Fruit fly (Drosophila melanogaster) whole organism, prepupa: Measurements from ENCODE around the gene zfh1.

Source experiments
- Blimp-1 ChIP-seq: fragments of 200-800 bp; sonication (Bioruptor generic); optimal IDR thresholded peaks from 3 replicates; lab custom pipeline; 2017; ENCODE audit warnings: missing biosample characterization, missing genetic modification characterization, mild to moderate bottlenecking, moderate library complexity, missing genetic modification reagents
- CG10631 ChIP-seq: fragments of 200-800 bp; sonication (Bioruptor generic); optimal IDR thresholded peaks from 2 replicates; lab custom pipeline; 2016; ENCODE audit warnings: missing biosample characterization, missing genetic modification characterization
- CG10669 ChIP-seq: fragments of 200-800 bp; sonication (Bioruptor generic); optimal IDR thresholded peaks from 3 replicates; lab custom pipeline; 2018; ENCODE audit warnings: missing biosample characterization, mild to moderate bottlenecking, missing genetic modification characterization, moderate library complexity
- CG11294 ChIP-seq: fragments of 200-800 bp; sonication (Bioruptor generic); IDR thresholded peaks from 2 replicates; pipeline ENCODE4 v1.3.6; 2022; ENCODE audit warnings: missing biosample characterization, missing genetic modification characterization
- CG11762 ChIP-seq: fragments of 200-800 bp; sonication (Bioruptor generic); optimal IDR thresholded peaks from 3 replicates; lab custom pipeline; 2016; ENCODE audit warnings: missing biosample characterization, missing genetic modification characterization; ENCODE audit not compliant: insufficient read depth
- CG11902 ChIP-seq: fragments of 200-800 bp; sonication (Bioruptor generic); optimal IDR thresholded peaks from 3 replicates; lab custom pipeline; 2016; ENCODE audit warnings: missing biosample characterization, missing genetic modification characterization
- CG1621 ChIP-seq: fragments of 200-800 bp; sonication (Bioruptor generic); optimal IDR thresholded peaks from 3 replicates; lab custom pipeline; 2018; ENCODE audit warnings: missing biosample characterization, mild to moderate bottlenecking, missing genetic modification characterization
- CG16779 ChIP-seq: fragments of 200-800 bp; sonication (Bioruptor generic); optimal IDR thresholded peaks from 3 replicates; lab custom pipeline; 2017; ENCODE audit warnings: missing biosample characterization, mild to moderate bottlenecking, missing genetic modification characterization
- CG3032 ChIP-seq: fragments of 200-800 bp; optimal IDR thresholded peaks from 2 replicates; lab custom pipeline; 2019; ENCODE audit warnings: missing biosample characterization, mild to moderate bottlenecking, missing genetic modification characterization, moderate library complexity
- CG31627 ChIP-seq: fragments of 200-800 bp; sonication (Bioruptor generic); optimal IDR thresholded peaks from 3 replicates; lab custom pipeline; 2016; ENCODE audit warnings: missing biosample characterization, missing genetic modification characterization
- CG32006 ChIP-seq: fragments of 200-800 bp; sonication (Bioruptor generic); optimal IDR thresholded peaks from 3 replicates; lab custom pipeline; 2017; ENCODE audit warnings: missing biosample characterization, mild to moderate bottlenecking, missing genetic modification characterization
- CG34406 ChIP-seq: fragments of 200-800 bp; sonication (Bioruptor generic); optimal IDR thresholded peaks from 3 replicates; lab custom pipeline; 2016; ENCODE audit warnings: missing biosample characterization, missing genetic modification characterization
- CG3919 ChIP-seq: fragments of 200-800 bp; sonication (Bioruptor generic); optimal IDR thresholded peaks from 3 replicates; lab custom pipeline; 2016; ENCODE audit warnings: missing biosample characterization, missing genetic modification characterization
- CG4318 ChIP-seq: fragments of 200-800 bp; sonication (Bioruptor generic); optimal IDR thresholded peaks from 3 replicates; lab custom pipeline; 2017; ENCODE audit warnings: missing biosample characterization, mild to moderate bottlenecking, missing genetic modification characterization
- CG6163 ChIP-seq: fragments of 200-800 bp; sonication (Bioruptor generic); IDR thresholded peaks from 3 replicates; pipeline ENCODE4 v1.3.6; 2022; ENCODE audit warnings: missing biosample characterization, missing genetic modification characterization
- CG6276 ChIP-seq: fragments of 200-800 bp; sonication (Bioruptor generic); optimal IDR thresholded peaks from 2 replicates; lab custom pipeline; 2017; ENCODE audit warnings: missing biosample characterization, mild to moderate bottlenecking, missing genetic modification characterization
- CG6792 ChIP-seq: fragments of 200-800 bp; sonication (Bioruptor generic); optimal IDR thresholded peaks from 3 replicates; lab custom pipeline; 2016; ENCODE audit warnings: missing biosample characterization, missing genetic modification characterization
- CG6808 ChIP-seq: fragments of 200-800 bp; sonication (Bioruptor generic); optimal IDR thresholded peaks from 3 replicates; lab custom pipeline; 2017; ENCODE audit warnings: missing biosample characterization, missing genetic modification characterization, mild to moderate bottlenecking, moderate library complexity, missing genetic modification reagents
- CG6854 ChIP-seq: fragments of 200-800 bp; sonication (Bioruptor generic); optimal IDR thresholded peaks from 2 replicates; lab custom pipeline; 2017; ENCODE audit warnings: missing biosample characterization, mild to moderate bottlenecking, missing genetic modification characterization
- CG7368 ChIP-seq: fragments of 200-800 bp; sonication (Bioruptor generic); optimal IDR thresholded peaks from 3 replicates; lab custom pipeline; 2016; ENCODE audit warnings: missing biosample characterization, missing genetic modification characterization
- CG8119 ChIP-seq: fragments of 200-800 bp; sonication (Bioruptor generic); IDR thresholded peaks from 3 replicates; pipeline ENCODE4 v1.3.6; 2022; ENCODE audit warnings: missing biosample characterization, missing genetic modification characterization
- CG8319 ChIP-seq: fragments of 200-800 bp; sonication (Bioruptor generic); optimal IDR thresholded peaks from 3 replicates; lab custom pipeline; 2016; ENCODE audit warnings: missing biosample characterization, missing genetic modification characterization
- Eip78C ChIP-seq: fragments of 200-800 bp; sonication (Bioruptor generic); peaks from one replicate; lab custom pipeline; 2016; ENCODE audit warnings: missing biosample characterization, missing genetic modification characterization
- Ets96B ChIP-seq: fragments of 200-800 bp; optimal IDR thresholded peaks from 2 replicates; lab custom pipeline; 2019; ENCODE audit warnings: missing biosample characterization, mild to moderate bottlenecking, missing genetic modification characterization, moderate library complexity
- Gug ChIP-seq: fragments of 200-800 bp; sonication (Bioruptor generic); IDR thresholded peaks from 2 replicates; pipeline ENCODE4 v1.3.6; 2022; ENCODE audit warnings: missing biosample characterization, missing genetic modification characterization
- Hr38 ChIP-seq: sonication (Bioruptor generic); optimal IDR thresholded peaks from 2 replicates; lab custom pipeline; 2016; ENCODE audit warnings: missing biosample characterization, missing genetic modification characterization
- Hr39 ChIP-seq: fragments of 200-800 bp; sonication (Bioruptor generic); optimal IDR thresholded peaks from 2 replicates; lab custom pipeline; 2016; ENCODE audit warnings: missing biosample characterization, missing genetic modification characterization
- Hr4 ChIP-seq: fragments of 200-800 bp; sonication (Bioruptor generic); optimal IDR thresholded peaks from 3 replicates; lab custom pipeline; 2016; ENCODE audit warnings: missing biosample characterization, missing genetic modification characterization
- OdsH ChIP-seq: fragments of 200-800 bp; sonication (Bioruptor generic); optimal IDR thresholded peaks from 3 replicates; lab custom pipeline; 2016; ENCODE audit warnings: missing biosample characterization, missing genetic modification characterization
- Smox ChIP-seq: fragments of 200-800 bp; sonication (Bioruptor generic); optimal IDR thresholded peaks from 3 replicates; lab custom pipeline; 2016; ENCODE audit warnings: missing biosample characterization, missing genetic modification characterization
- Sox102F ChIP-seq: fragments of 200-800 bp; sonication (Bioruptor generic); optimal IDR thresholded peaks from 2 replicates; lab custom pipeline; 2016; ENCODE audit warnings: missing biosample characterization, mild to moderate bottlenecking, missing genetic modification characterization
- Sox15 ChIP-seq: fragments of 200-800 bp; sonication (Bioruptor generic); optimal IDR thresholded peaks from 3 replicates; lab custom pipeline; 2016; ENCODE audit warnings: missing biosample characterization, missing genetic modification characterization
- acj6 ChIP-seq: fragments of 200-800 bp; sonication (Bioruptor generic); optimal IDR thresholded peaks from 3 replicates; lab custom pipeline; 2016; ENCODE audit warnings: missing biosample characterization, missing genetic modification characterization
- cyc ChIP-seq: fragments of 200-800 bp; sonication (Bioruptor generic); optimal IDR thresholded peaks from 3 replicates; lab custom pipeline; 2016; ENCODE audit warnings: missing biosample characterization, missing genetic modification characterization
- dac ChIP-seq: fragments of 200-800 bp; sonication (Bioruptor generic); optimal IDR thresholded peaks from 2 replicates; lab custom pipeline; 2017; ENCODE audit warnings: missing biosample characterization, mild to moderate bottlenecking, missing genetic modification characterization
- eg ChIP-seq: fragments of 200-800 bp; sonication (Bioruptor generic); IDR thresholded peaks from 3 replicates; pipeline ENCODE4 v1.3.6; 2022; ENCODE audit warnings: missing biosample characterization, missing genetic modification characterization
- fd59A ChIP-seq: fragments of 200-800 bp; sonication (Bioruptor generic); optimal IDR thresholded peaks from 2 replicates; lab custom pipeline; 2017; ENCODE audit warnings: missing biosample characterization, mild to moderate bottlenecking, missing genetic modification characterization, missing genetic modification reagents
- fkh ChIP-seq: fragments of 200-800 bp; sonication (Bioruptor generic); optimal IDR thresholded peaks from 3 replicates; lab custom pipeline; 2017; ENCODE audit warnings: missing biosample characterization, mild to moderate bottlenecking, missing genetic modification characterization, moderate library complexity
- lz ChIP-seq: fragments of 200-800 bp; sonication (Bioruptor generic); optimal IDR thresholded peaks from 3 replicates; lab custom pipeline; 2016; ENCODE audit warnings: missing biosample characterization, missing genetic modification characterization
- net ChIP-seq: fragments of 200-800 bp; sonication (Bioruptor generic); optimal IDR thresholded peaks from 3 replicates; lab custom pipeline; 2016; ENCODE audit warnings: missing biosample characterization, missing genetic modification characterization
- pdm3 ChIP-seq: fragments of 200-800 bp; sonication (Bioruptor generic); optimal IDR thresholded peaks from 3 replicates; lab custom pipeline; 2016; ENCODE audit warnings: missing biosample characterization, missing genetic modification characterization
- salr ChIP-seq, 2 experiments: fragments of 200-800 bp; sonication (Bioruptor generic); optimal IDR thresholded peaks; 3 replicates each; lab custom pipeline; 2016 to 2018; ENCODE audit warnings: missing biosample characterization in 2 of 2, missing genetic modification characterization in 2 of 2, mild to moderate bottlenecking in 1 of 2
- spab ChIP-seq: fragments of 200-800 bp; sonication (Bioruptor generic); optimal IDR thresholded peaks from 2 replicates; lab custom pipeline; 2017; ENCODE audit warnings: missing biosample characterization, mild to moderate bottlenecking, missing genetic modification characterization, missing genetic modification reagents
- ss ChIP-seq, 2 experiments: fragments of 200-800 bp; sonication (Bioruptor generic); optimal IDR thresholded peaks; 2 replicates in 1 of 2; 3 replicates in 1 of 2; lab custom pipeline; 2017 to 2018; ENCODE audit warnings: mild to moderate bottlenecking in 2 of 2, missing biosample characterization in 2 of 2, missing genetic modification characterization in 2 of 2, moderate library complexity in 1 of 2
- svp ChIP-seq: fragments of 200-800 bp; sonication (Bioruptor generic); peaks from one replicate; lab custom pipeline; 2016; ENCODE audit warnings: missing biosample characterization, missing genetic modification characterization
- topi ChIP-seq: fragments of 200-800 bp; sonication (Bioruptor generic); optimal IDR thresholded peaks from 3 replicates; lab custom pipeline; 2016; ENCODE audit warnings: missing biosample characterization, missing genetic modification characterization
- vri ChIP-seq: fragments of 200-800 bp; sonication (Bioruptor generic); optimal IDR thresholded peaks from 3 replicates; lab custom pipeline; 2016; ENCODE audit warnings: missing biosample characterization, mild to moderate bottlenecking, missing genetic modification characterization

zfh1 gene

DNA sequence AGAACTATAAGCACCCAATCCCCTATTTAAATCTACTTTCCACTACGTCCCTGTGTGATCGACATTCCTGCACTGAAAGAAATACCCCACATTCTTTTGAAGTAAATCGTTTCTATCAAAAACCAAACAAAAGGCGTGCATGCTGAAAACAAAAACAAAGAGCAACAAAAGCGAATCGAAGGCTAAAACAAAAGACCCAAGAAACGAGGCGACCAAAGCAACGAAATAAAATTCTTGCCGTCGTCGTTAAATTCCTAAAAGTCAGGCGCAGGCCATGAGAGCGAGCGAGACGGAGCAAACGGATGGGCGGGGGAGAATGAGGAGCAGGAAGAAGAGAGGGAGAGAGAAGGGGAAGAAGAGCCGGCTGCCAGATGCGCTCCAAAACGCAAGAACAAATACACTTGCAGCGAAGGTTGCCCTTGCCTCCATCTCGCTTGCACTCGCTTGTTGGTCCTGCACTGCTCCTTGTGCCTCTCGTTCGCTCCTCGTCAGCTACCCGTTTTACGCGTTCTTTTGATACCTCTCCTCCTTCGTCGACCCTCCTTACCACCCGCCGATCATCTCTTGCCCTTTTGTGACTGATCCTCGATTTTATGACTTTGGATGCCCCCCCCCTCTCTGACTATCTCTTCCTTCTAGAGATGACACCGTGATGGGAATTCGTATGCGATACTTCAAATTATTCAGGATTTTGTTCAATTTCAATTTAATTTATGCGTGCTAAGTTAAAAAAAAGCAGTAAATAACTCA lies 29.0 kb downstream of the zfh1 start (continued):
- TF ChIP-seq Sox15: no peak
- no peak for TF ChIP-seq CG6792 (GFP tag; lab: Kevin White, UChicago)
- TF ChIP-seq ss (GFP tag; optimal IDR thresholded peaks at IDR 0.05; lab: Kevin White, UChicago): peak; percentile 50 to 61
- TF ChIP-seq topi (GFP tag; lab: Kevin White, UChicago): peak; percentile 17
- no peak for TF ChIP-seq cyc (GFP tag; lab: Kevin White, UChicago)
- peak; percentile 40 for TF ChIP-seq CG10669
- no peak for TF ChIP-seq CG32006
- TF ChIP-seq CG7368 (GFP tag; lab: Kevin White, UChicago): no peak
- peak; percentile 85 for TF ChIP-seq Eip78C (GFP tag; lab: Kevin White, UChicago)
- TF ChIP-seq Hr4 (GFP tag; lab: Kevin White, UChicago): no peak
- TF ChIP-seq OdsH (GFP tag; lab: Kevin White, UChicago): no peak
- TF ChIP-seq Smox (GFP tag; lab: Kevin White, UChicago): no peak
- TF ChIP-seq CG10631 (GFP tag; lab: Kevin White, UChicago): peak; percentile 14
- TF ChIP-seq CG16779 (tag; lab: Kevin White, UChicago): no peak
- TF ChIP-seq Gug: no peak
- TF ChIP-seq CG11762 (GFP tag; lab: Kevin White, UChicago): no peak
- TF ChIP-seq dac (GFP tag; lab: Kevin White, UChicago): no peak
- TF ChIP-seq CG31627 (GFP tag; lab: Kevin White, UChicago): peak; percentile 17
- no peak for TF ChIP-seq spab (GFP tag; lab: Kevin White, UChicago)
- TF ChIP-seq pdm3 (GFP tag; lab: Kevin White, UChicago): no peak
- no peak for TF ChIP-seq CG8119
- peak; percentile 1 for TF ChIP-seq Sox102F (GFP tag; lab: Kevin White, UChicago)
- no peak for TF ChIP-seq eg (GFP tag; lab: Robert Waterston, UW)
- no peak for TF ChIP-seq CG8319
- TF ChIP-seq, all 60 proteins: peak for 23

DNA sequence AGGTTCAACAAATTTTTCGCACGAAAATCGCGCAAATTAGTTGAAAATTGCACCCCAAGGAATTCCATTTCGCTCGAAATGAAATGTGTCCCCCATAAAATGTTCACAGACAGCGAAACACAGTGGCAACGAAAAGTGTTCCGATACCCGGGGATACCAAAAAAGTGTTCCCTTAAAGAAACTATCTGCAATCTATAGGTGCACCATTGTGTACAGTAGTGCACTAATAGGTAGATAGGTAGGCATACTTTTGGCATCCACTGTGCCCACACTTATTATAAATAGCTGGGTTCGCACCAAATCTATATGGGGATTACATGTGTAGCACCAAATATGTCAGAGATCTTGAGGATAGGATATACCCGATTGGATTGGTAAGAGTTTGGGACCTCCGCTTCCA lies 31.0 kb downstream of the zfh1 start:
- peak; percentile 41 for TF ChIP-seq topi (GFP tag; lab: Kevin White, UChicago)
- TF ChIP-seq net (GFP tag; lab: Kevin White, UChicago): peak; percentile 61
- peak; percentile 68 for TF ChIP-seq Gug
- TF ChIP-seq Ets96B (tag; lab: Kevin White, UChicago): peak; percentile 41
- no peak for TF ChIP-seq fkh (GFP tag; lab: Kevin White, UChicago)
- peak; percentile 76 for TF ChIP-seq Hr39 (GFP tag; lab: Kevin White, UChicago)
- TF ChIP-seq CG3032 (tag; lab: Kevin White, UChicago): peak; percentile 26
- peak; percentile 17 for TF ChIP-seq Sox15
- TF ChIP-seq Hr38 (GFP tag; lab: Kevin White, UChicago): peak; percentile 7
- peak; percentile 31 for TF ChIP-seq vri (GFP tag; lab: Kevin White, UChicago)
- peak; percentile 64; the same call in 2 of the 3 replicates for TF ChIP-seq CG6163 (GFP tag; lab: Robert Waterston, UW)
- TF ChIP-seq CG6276 (GFP tag; lab: Kevin White, UChicago): peak; percentile 42
- peak; percentile 54 for TF ChIP-seq acj6 (GFP tag; lab: Kevin White, UChicago)
- TF ChIP-seq pdm3 (GFP tag; lab: Kevin White, UChicago): peak; percentile 65
- peak; percentile 26 for TF ChIP-seq CG3919 (GFP tag; lab: Kevin White, UChicago)
- no peak for TF ChIP-seq Blimp-1 (GFP tag; lab: Kevin White, UChicago)
- peak; percentile 69 for TF ChIP-seq CG31627 (GFP tag; lab: Kevin White, UChicago)
- no peak for TF ChIP-seq spab (GFP tag; lab: Kevin White, UChicago)
- peak; percentile 44 for TF ChIP-seq lz (GFP tag; lab: Kevin White, UChicago)
- peak; percentile 72 for TF ChIP-seq svp (GFP tag; lab: Kevin White, UChicago)
- peak; percentile 23 for TF ChIP-seq fd59A (GFP tag; lab: Kevin White, UChicago)
- TF ChIP-seq CG6854 (GFP tag; lab: Kevin White, UChicago): no peak
- TF ChIP-seq CG8119: peak; percentile 66
- TF ChIP-seq salr (GFP tag; optimal IDR thresholded peaks at IDR 0.05; lab: Kevin White, UChicago): peak in 1 of 2 experiments; percentile 23
- TF ChIP-seq cyc (GFP tag; lab: Kevin White, UChicago): peak; percentile 39
- peak; percentile 65 for TF ChIP-seq CG11294 (GFP tag; lab: Robert Waterston, UW)
- TF ChIP-seq CG6792 (GFP tag; lab: Kevin White, UChicago): peak; percentile 52
- TF ChIP-seq CG34406: peak; percentile 30
- TF ChIP-seq CG6808 (GFP tag; lab: Kevin White, UChicago): no peak
- peak; percentile 19 for TF ChIP-seq CG4318 (GFP tag; lab: Kevin White, UChicago)
- TF ChIP-seq CG32006: peak; percentile 37
- peak; percentile 30 for TF ChIP-seq Smox (GFP tag; lab: Kevin White, UChicago)
- peak; percentile 36 for TF ChIP-seq CG11902 (GFP tag; lab: Kevin White, UChicago)
- peak; percentile 15 for TF ChIP-seq CG1621 (tag; lab: Kevin White, UChicago)
- no peak for TF ChIP-seq CG11762 (GFP tag; lab: Kevin White, UChicago)
- no peak for TF ChIP-seq CG7368 (GFP tag; lab: Kevin White, UChicago)
- peak; percentile 76 for TF ChIP-seq Eip78C (GFP tag; lab: Kevin White, UChicago)
